Worm (Caenorhabditis elegans) whole organism, L4/young adult: ENCODE data around the gene set-13.
"Not testable (repeated sequence)": the region's sequence is repeated elsewhere in the genome, so short reads cannot be mapped to it uniquely, and the experiment has no call there.

Experiments
- W03F9.2 ChIP-seq: fragments of 150-350 bp; optimal IDR thresholded peaks from 2 replicates; lab custom pipeline; 2014; ENCODE audit warnings: missing biosample characterization, missing genetic modification characterization
- dao-5 ChIP-seq: sonication (generic microtip); optimal IDR thresholded peaks from 2 replicates; lab custom pipeline; 2016; ENCODE audit warnings: missing genotype, missing genetic modification characterization, moderate library complexity, missing compliant biosample characterization
- him-1 ChIP-seq: sonication (generic microtip); optimal IDR thresholded peaks from 2 replicates; lab custom pipeline; 2016; ENCODE audit warnings: missing genotype, missing genetic modification reagents, missing genetic modification characterization, missing compliant biosample characterization

- TF ChIP-seq W03F9.2, him-1, dao-5 (tag; lab: Kevin White, UChicago): not testable (repeated sequence)
Observed at ce11 chrII:2839004-2839403, 22.2 kb downstream of the set-13 start, which contains the start of gene Y110A2AL.4.
